Worm (Caenorhabditis elegans): Measurements from ENCODE around the gene ptr-8.
A peak's percentile ranks its signal among the peaks of the same experiment; 100 is the strongest.

Gene ptr-8

ce11 chrII:10887097-10887496, 2.0 kb upstream of the ptr-8 start:
- peak in 1 of 2 experiments; percentile 38 for TF ChIP-seq mdl-1 (tag; optimal IDR thresholded peaks at IDR 0.05)
- TF ChIP-seq aha-1 (tag), result peak; percentile 19
- TF ChIP-seq lin-15B (tag; optimal IDR thresholded peaks at IDR 0.05), result no peak
- TF ChIP-seq nhr-102 (tag; optimal IDR thresholded peaks at IDR 0.05), result no peak
- TF ChIP-seq zfp-3 (GFP tag; conservative IDR thresholded peaks at IDR 0.05), result no peak
- no peak for TF ChIP-seq nhr-237 (tag; optimal IDR thresholded peaks at IDR 0.05)
- peak in 1 of 2 experiments; percentile 87 for TF ChIP-seq unc-62 (GFP tag; optimal IDR thresholded peaks at IDR 0.05 in 1 of 2)
- no peak for TF ChIP-seq unc-62 (tag; optimal IDR thresholded peaks at IDR 0.05)
- TF ChIP-seq nhr-28 (tag; optimal IDR thresholded peaks at IDR 0.05), result peak; percentile 93
- no peak for TF ChIP-seq ZK546.5 (tag; optimal IDR thresholded peaks at IDR 0.05)
- TF ChIP-seq nhr-25 (tag; optimal IDR thresholded peaks at IDR 0.05; ENCODE audit: borderline replicate concordance, insufficient read depth), result peak; percentile 29
- TF ChIP-seq hlh-30 (tag; optimal IDR thresholded peaks at IDR 0.05; ENCODE audit: insufficient read depth), result peak; percentile 56
- no peak for TF ChIP-seq nhr-111 (GFP tag; optimal IDR thresholded peaks at IDR 0.05)
- TF ChIP-seq mep-1 (tag; optimal IDR thresholded peaks at IDR 0.05), result peak; percentile 7

ce11 chrII:10894996-10895395, 5.9 kb downstream of the ptr-8 start, which contains the start of gene sra-10:
TSS of gene sra-10 (minus strand) at chrII:10895096.
- TF ChIP-seq unc-62 (GFP tag; optimal IDR thresholded peaks at IDR 0.05 in 1 of 2) (no peak), unc-62 (tag; optimal IDR thresholded peaks at IDR 0.05) (no peak), nhr-42 (GFP tag; IDR thresholded peaks at IDR 0.05) (no peak), php-3 (GFP tag; IDR thresholded peaks at IDR 0.05) (no peak), lsy-2 (tag; optimal IDR thresholded peaks at IDR 0.05) (no peak), aly-2 (tag; optimal IDR thresholded peaks at IDR 0.05) (no peak), ZK337.2 (GFP tag; IDR thresholded peaks at IDR 0.05) (no peak), nhr-102 (tag; optimal IDR thresholded peaks at IDR 0.05) (no peak), dmd-9 (GFP tag; IDR thresholded peaks at IDR 0.05) (no peak), egl-27 (tag; optimal IDR thresholded peaks at IDR 0.05) (no peak), ztf-7 (tag; optimal IDR thresholded peaks at IDR 0.05) (no peak), nhr-28 (tag; optimal IDR thresholded peaks at IDR 0.05) (no peak), dmd-6 (GFP tag; IDR thresholded peaks at IDR 0.05) (no peak), egl-43 (GFP tag; IDR thresholded peaks at IDR 0.05) (no peak), F37D6.2 (tag; optimal IDR thresholded peaks at IDR 0.05) (no peak)

ce11 chrII:10895959-10896358, 6.9 kb downstream of the ptr-8 start:
- TF ChIP-seq unc-62 (GFP tag; optimal IDR thresholded peaks at IDR 0.05 in 1 of 2) (no peak), unc-62 (tag; optimal IDR thresholded peaks at IDR 0.05) (no peak), pha-4 (GFP tag; IDR thresholded peaks at IDR 0.05) (no peak), pha-4 (tag; optimal IDR thresholded peaks at IDR 0.05) (no peak), ces-1 (GFP tag; optimal IDR thresholded peaks at IDR 0.05) (no peak)

ce11 chrII:10898998-10899397, 9.9 kb downstream of the ptr-8 start:
- no peak for TF ChIP-seq nhr-102 (tag; optimal IDR thresholded peaks at IDR 0.05)

ce11 chrII:10902104-10902503, 13.0 kb downstream of the ptr-8 start, which contains the start of gene gly-1:
TSS of gene gly-1 (minus strand) at chrII:10902204.
- TF ChIP-seq mxl-3 (GFP tag; optimal IDR thresholded peaks at IDR 0.05), result no peak
- no peak for TF ChIP-seq lin-1 (GFP tag; IDR thresholded peaks at IDR 0.05)
- no peak for TF ChIP-seq zip-2 (tag; optimal IDR thresholded peaks at IDR 0.05)
- no peak for TF ChIP-seq jun-1 (tag; optimal IDR thresholded peaks at IDR 0.05)
- TF ChIP-seq unc-39 (tag; optimal IDR thresholded peaks at IDR 0.05), result no peak
- TF ChIP-seq attf-4 (tag; optimal IDR thresholded peaks at IDR 0.05), result no peak

Data from whole organism, L4 larva.